Worm (Caenorhabditis elegans): Measurements from ENCODE around the gene math-15.
"Not testable (repeated sequence)": the region's sequence is repeated elsewhere in the genome, so short reads cannot be mapped to it uniquely, and the experiment has no call there.

Gene math-15

DNA sequence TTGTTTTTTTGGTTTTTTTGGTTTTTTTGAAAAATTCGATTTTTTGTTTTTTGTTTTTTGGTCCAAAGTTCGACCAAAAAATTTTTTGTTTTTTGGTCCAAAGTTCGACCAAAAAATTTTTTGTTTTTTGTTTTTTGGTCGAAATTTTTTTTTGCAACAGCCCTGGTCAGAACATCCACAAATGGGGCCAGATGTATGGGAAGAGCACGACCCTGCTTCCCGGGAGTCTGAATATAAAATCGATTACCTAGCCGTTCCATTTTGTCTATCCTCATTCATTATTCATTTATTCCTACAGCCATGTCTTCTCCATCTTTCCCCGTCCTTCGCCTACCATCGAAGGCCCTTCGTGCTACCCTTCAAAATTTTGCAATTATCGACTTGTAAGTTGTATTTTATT is 12.1 kb upstream of the math-15 start, which contains the start of gene fbxb-95:
TSS of gene fbxb-95 (plus strand) at position 301 of the 400 bp plus-strand sequence.
- TF ChIP-seq nhr-25 (tag; optimal IDR thresholded peaks at IDR 0.05); elt-2 (tag; optimal IDR thresholded peaks at IDR 0.05); ama-1 (optimal IDR thresholded peaks at IDR 0.05): not testable (repeated sequence)

DNA sequence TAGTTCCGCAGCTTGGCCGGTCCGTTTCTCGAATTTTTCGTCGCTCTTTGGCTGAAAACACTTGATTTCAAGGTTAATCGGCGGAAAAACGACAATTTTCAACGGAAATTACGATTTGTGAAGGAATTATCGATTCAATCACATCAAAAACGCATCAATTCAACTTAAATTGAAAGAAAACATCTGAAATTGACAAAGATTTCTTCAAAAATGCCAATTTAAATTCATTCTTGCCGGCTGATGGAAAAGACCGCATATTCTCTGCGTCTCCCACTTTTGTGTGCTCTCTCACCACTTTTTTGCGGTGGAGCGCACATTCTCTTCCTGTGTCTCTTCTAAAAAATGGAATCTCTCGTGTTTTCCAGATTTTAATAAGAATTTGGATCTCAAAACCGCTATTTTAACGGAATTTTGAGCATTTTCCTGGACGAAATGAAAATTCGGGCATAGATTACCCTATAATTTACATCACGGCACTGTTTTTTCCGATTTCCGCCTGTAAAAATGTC is 4.8 kb upstream of the math-15 start, which contains the start of gene C16C4.18:
TSS of gene C16C4.18 (minus strand) at position 51 of the 509 bp plus-strand sequence.
- not testable (repeated sequence) for TF ChIP-seq ZK546.5, nhr-76, elt-1 (tag; optimal IDR thresholded peaks at IDR 0.05)

DNA sequence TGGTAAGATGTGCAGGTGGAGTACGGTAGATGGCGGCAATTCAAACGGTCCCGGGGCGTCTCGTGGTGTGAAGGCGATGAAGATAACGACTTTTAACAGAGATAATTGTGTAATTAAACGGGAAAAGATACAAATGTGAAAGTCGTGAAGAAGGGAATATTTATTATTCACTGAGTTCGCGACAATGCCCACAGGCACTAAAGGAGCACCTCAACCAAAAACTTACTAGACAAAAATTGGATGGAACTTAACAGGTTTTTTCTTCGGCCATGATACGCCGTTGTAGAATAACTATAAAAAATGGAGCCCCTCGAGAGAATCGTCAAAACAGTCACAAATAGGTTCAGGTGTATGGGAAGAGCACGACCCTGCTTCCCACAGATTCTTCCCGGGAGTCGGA is 3.8 kb upstream of the math-15 start, which contains the start of gene fbxb-98:
TSS of gene fbxb-98 (plus strand) at position 301 of the 400 bp plus-strand sequence.
- not testable (repeated sequence) for TF ChIP-seq snpc-4, ceh-82, ceh-16 (tag; optimal IDR thresholded peaks at IDR 0.05)

DNA sequence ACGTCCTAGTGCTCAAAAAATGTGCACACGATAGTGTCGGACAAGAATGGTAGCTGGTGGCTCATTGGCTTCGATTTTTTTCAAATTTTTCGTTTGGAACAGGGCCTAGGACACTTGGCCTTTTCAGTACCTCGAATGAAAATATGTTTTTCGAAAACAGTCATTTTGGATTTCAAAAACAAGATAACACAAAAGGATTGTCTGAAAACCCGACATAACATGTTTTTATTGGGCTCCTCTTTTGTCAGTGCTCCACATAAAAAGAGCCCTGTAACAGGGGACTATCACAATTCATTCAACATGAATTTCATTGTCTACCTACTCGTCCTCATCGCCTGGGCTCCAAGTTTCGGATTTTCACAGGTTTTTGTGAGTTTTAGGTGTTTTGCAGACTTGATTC is 1.9 kb upstream of the math-15 start, which contains the start of gene C16C4.17:
TSS of gene C16C4.17 (plus strand) at position 301 of the 400 bp plus-strand sequence.
- TF ChIP-seq nhr-76 (tag; optimal IDR thresholded peaks at IDR 0.05): no peak
- TF ChIP-seq aly-2 (tag; optimal IDR thresholded peaks at IDR 0.05): no peak
- no peak for TF ChIP-seq egl-27 (tag; optimal IDR thresholded peaks at IDR 0.05)
- TF ChIP-seq snpc-4 (tag; optimal IDR thresholded peaks at IDR 0.05): no peak
- no peak for TF ChIP-seq jun-1 (tag; optimal IDR thresholded peaks at IDR 0.05)
- TF ChIP-seq unc-62 (GFP tag; optimal IDR thresholded peaks at IDR 0.05): no peak
- no peak for TF ChIP-seq ceh-28 (tag; optimal IDR thresholded peaks at IDR 0.05)
- no peak for TF ChIP-seq tbx-2 (tag; optimal IDR thresholded peaks at IDR 0.05)
- no peak for TF ChIP-seq eor-1 (tag; optimal IDR thresholded peaks at IDR 0.05)
- no peak for TF ChIP-seq elt-3 (tag; optimal IDR thresholded peaks at IDR 0.05)
- TF ChIP-seq lin-39 (tag; optimal IDR thresholded peaks at IDR 0.05): no peak
- no peak for TF ChIP-seq nhr-43 (tag; optimal IDR thresholded peaks at IDR 0.05; ENCODE audit: poor library complexity, severe bottlenecking)
- TF ChIP-seq nfya-1 (tag; optimal IDR thresholded peaks at IDR 0.05; ENCODE audit: insufficient read depth): no peak
- no peak for TF ChIP-seq mml-1 (tag; optimal IDR thresholded peaks at IDR 0.05)
- TF ChIP-seq ceh-82 (tag; optimal IDR thresholded peaks at IDR 0.05): no peak
- TF ChIP-seq mdl-1 (tag; optimal IDR thresholded peaks at IDR 0.05): no peak
- no peak for TF ChIP-seq ztf-11 (tag; optimal IDR thresholded peaks at IDR 0.05)
- TF ChIP-seq ZK546.5 (tag; optimal IDR thresholded peaks at IDR 0.05): no peak

DNA sequence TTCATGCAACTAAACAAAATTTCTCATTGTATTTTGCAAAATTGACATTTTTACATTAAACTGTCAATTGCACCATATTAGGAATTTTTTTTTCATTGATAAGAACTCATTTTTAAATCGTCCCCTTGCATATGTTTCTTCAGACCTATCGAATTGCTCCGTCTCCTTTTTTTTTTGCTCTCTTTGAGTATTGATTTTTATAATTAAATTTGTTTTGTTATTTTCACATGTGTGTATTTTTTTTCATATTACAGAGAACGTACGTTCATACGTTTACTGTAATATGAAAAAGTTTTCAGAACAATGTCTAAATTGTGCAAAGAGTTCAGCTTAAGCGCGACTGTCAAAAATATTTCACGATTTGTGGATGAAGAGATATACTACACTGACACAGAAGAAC is 2.9 kb downstream of the math-15 start, which contains the start of gene math-14:
TSS of gene math-14 (plus strand) at position 301 of the 400 bp plus-strand sequence.
- peak; percentile 29 for TF ChIP-seq elt-2 (tag; optimal IDR thresholded peaks at IDR 0.05)
- TF ChIP-seq lin-15B (tag; optimal IDR thresholded peaks at IDR 0.05): no peak
- no peak for TF ChIP-seq mdl-1 (tag; optimal IDR thresholded peaks at IDR 0.05)

DNA sequence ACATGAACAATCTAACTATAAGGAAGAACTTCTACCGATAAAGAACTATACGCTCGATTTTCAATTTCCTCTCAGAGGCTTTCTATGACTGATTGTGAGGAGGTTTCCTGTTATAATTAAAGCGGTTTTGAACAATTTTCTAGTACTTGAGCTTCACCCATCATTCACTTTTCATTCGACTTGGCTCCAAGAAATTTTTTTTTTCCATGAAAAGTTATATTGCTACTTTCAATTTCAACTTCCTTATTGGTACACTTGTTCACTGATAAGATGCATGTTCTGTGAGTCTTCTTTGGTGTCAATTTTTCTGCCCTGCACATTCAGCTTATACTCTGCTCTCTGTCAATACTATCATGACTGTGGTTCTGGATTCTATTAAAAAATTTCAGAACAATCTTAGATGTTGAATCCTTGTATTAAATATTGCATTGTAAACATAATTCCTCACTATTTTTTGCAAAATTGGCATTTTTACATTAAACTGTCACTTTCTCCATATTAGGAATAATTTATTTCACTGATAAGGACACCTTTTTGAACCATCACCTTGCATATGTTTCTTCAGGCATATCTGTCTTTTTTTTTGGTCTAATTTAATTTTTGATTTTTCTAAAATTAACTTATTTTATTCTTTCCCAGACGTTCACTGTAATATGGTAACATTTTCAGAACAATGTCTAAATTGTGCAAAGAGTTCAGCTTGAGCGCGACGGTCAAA is 4.9 kb downstream of the math-15 start, which contains the start of gene math-10:
TSS of gene math-10 (plus strand) at position 668 of the 718 bp plus-strand sequence.
- TF ChIP-seq nhr-11 (tag; optimal IDR thresholded peaks at IDR 0.05) (no peak), elt-2 (tag; optimal IDR thresholded peaks at IDR 0.05) (peak; percentile 71), skn-1 (tag; optimal IDR thresholded peaks at IDR 0.05) (no peak)

DNA sequence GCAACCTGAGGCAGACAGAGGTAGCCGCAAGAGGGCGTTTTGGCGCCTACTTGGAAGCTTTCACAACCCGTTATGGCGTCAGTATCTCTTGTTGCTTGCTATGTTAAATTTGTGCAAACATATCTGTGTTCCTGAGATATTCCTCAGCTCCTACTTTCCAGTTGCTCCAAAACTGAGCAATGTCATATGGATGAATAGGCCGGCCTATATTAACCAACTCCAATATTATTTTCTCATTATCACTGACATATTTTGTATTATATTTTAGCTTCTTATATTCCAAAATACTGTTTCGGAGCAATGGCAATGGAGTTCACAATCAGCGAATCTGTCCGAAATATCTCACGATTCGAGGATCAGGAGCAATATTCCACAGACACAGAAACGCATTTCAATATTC is 9.5 kb downstream of the math-15 start, which contains the start of gene math-13:
TSS of gene math-13 (plus strand) at position 301 of the 400 bp plus-strand sequence.
- TF ChIP-seq unc-62 (GFP tag; optimal IDR thresholded peaks at IDR 0.05) (no peak), pha-4 (tag; optimal IDR thresholded peaks at IDR 0.05) (no peak), nhr-12 (tag; optimal IDR thresholded peaks at IDR 0.05) (no peak), nhr-237 (tag; optimal IDR thresholded peaks at IDR 0.05) (no peak), fkh-2 (tag; optimal IDR thresholded peaks at IDR 0.05) (no peak), R02D3.7 (tag; optimal IDR thresholded peaks at IDR 0.05) (no peak), ZK546.5 (tag; optimal IDR thresholded peaks at IDR 0.05) (no peak), unc-39 (tag; optimal IDR thresholded peaks at IDR 0.05) (no peak), lin-39 (tag; optimal IDR thresholded peaks at IDR 0.05) (no peak), elt-1 (tag; optimal IDR thresholded peaks at IDR 0.05) (no peak), fkh-10 (GFP tag; optimal IDR thresholded peaks at IDR 0.05) (no peak), elt-2 (tag; optimal IDR thresholded peaks at IDR 0.05) (no peak), nhr-67 (tag; optimal IDR thresholded peaks at IDR 0.05) (no peak)
